Worm (Caenorhabditis elegans) whole organism, L1 larva: ENCODE results near the gene pst-1.

Experiments
- nhr-20 ChIP-seq: sonication (generic microtip); optimal IDR thresholded peaks from 2 replicates; lab custom pipeline; 2016; ENCODE audit warnings: mild to moderate bottlenecking, missing genetic modification characterization, missing compliant biosample characterization
- nhr-237 ChIP-seq: fragments of 150-350 bp; optimal IDR thresholded peaks from 2 replicates; lab custom pipeline; 2014; ENCODE audit warnings: missing biosample characterization, missing genetic modification characterization
- skn-1 ChIP-seq: fragments of 150-350 bp; optimal IDR thresholded peaks from 2 replicates; lab custom pipeline; 2014; ENCODE audit warnings: missing biosample characterization, missing genetic modification characterization
- sptf-1 ChIP-seq: fragments of 150-350 bp; optimal IDR thresholded peaks from 2 replicates; lab custom pipeline; 2014; ENCODE audit warnings: missing biosample characterization, missing genetic modification characterization

- no peak for TF ChIP-seq nhr-20 (tag; lab: Kevin White, UChicago)
- no peak for TF ChIP-seq sptf-1 (tag; lab: Kevin White, UChicago)
- TF ChIP-seq nhr-237 (tag; lab: Kevin White, UChicago), result no peak
- no peak for TF ChIP-seq skn-1 (tag; lab: Kevin White, UChicago)
Observed at ce11 chrV:5964658-5965178, 21.5 kb downstream of the pst-1 start.
